Fruit fly (Drosophila melanogaster) whole organism, prepupa: ENCODE data around the gene CG7556.
A peak's percentile ranks its signal among the peaks of the same experiment; 100 is the strongest.

Experiments
- CG10669 ChIP-seq: fragments of 200-800 bp; sonication (Bioruptor generic); optimal IDR thresholded peaks from 3 replicates; lab custom pipeline; 2018; ENCODE audit warnings: missing biosample characterization, mild to moderate bottlenecking, missing genetic modification characterization, moderate library complexity
- CG11762 ChIP-seq: fragments of 200-800 bp; sonication (Bioruptor generic); optimal IDR thresholded peaks from 3 replicates; lab custom pipeline; 2016; ENCODE audit warnings: missing biosample characterization, missing genetic modification characterization; ENCODE audit not compliant: insufficient read depth
- CG1621 ChIP-seq: fragments of 200-800 bp; sonication (Bioruptor generic); optimal IDR thresholded peaks from 3 replicates; lab custom pipeline; 2018; ENCODE audit warnings: missing biosample characterization, mild to moderate bottlenecking, missing genetic modification characterization
- CG31627 ChIP-seq: fragments of 200-800 bp; sonication (Bioruptor generic); optimal IDR thresholded peaks from 3 replicates; lab custom pipeline; 2016; ENCODE audit warnings: missing biosample characterization, missing genetic modification characterization
- CG32006 ChIP-seq: fragments of 200-800 bp; sonication (Bioruptor generic); optimal IDR thresholded peaks from 3 replicates; lab custom pipeline; 2017; ENCODE audit warnings: missing biosample characterization, mild to moderate bottlenecking, missing genetic modification characterization
- CG3919 ChIP-seq: fragments of 200-800 bp; sonication (Bioruptor generic); optimal IDR thresholded peaks from 3 replicates; lab custom pipeline; 2016; ENCODE audit warnings: missing biosample characterization, missing genetic modification characterization
- CG6276 ChIP-seq: fragments of 200-800 bp; sonication (Bioruptor generic); optimal IDR thresholded peaks from 2 replicates; lab custom pipeline; 2017; ENCODE audit warnings: missing biosample characterization, mild to moderate bottlenecking, missing genetic modification characterization
- Hr4 ChIP-seq: fragments of 200-800 bp; sonication (Bioruptor generic); optimal IDR thresholded peaks from 3 replicates; lab custom pipeline; 2016; ENCODE audit warnings: missing biosample characterization, missing genetic modification characterization
- Sox102F ChIP-seq: fragments of 200-800 bp; sonication (Bioruptor generic); optimal IDR thresholded peaks from 2 replicates; lab custom pipeline; 2016; ENCODE audit warnings: missing biosample characterization, mild to moderate bottlenecking, missing genetic modification characterization
- cyc ChIP-seq: fragments of 200-800 bp; sonication (Bioruptor generic); optimal IDR thresholded peaks from 3 replicates; lab custom pipeline; 2016; ENCODE audit warnings: missing biosample characterization, missing genetic modification characterization
- dac ChIP-seq: fragments of 200-800 bp; sonication (Bioruptor generic); optimal IDR thresholded peaks from 2 replicates; lab custom pipeline; 2017; ENCODE audit warnings: missing biosample characterization, mild to moderate bottlenecking, missing genetic modification characterization
- fkh ChIP-seq: fragments of 200-800 bp; sonication (Bioruptor generic); optimal IDR thresholded peaks from 3 replicates; lab custom pipeline; 2017; ENCODE audit warnings: missing biosample characterization, mild to moderate bottlenecking, missing genetic modification characterization, moderate library complexity

DNA sequence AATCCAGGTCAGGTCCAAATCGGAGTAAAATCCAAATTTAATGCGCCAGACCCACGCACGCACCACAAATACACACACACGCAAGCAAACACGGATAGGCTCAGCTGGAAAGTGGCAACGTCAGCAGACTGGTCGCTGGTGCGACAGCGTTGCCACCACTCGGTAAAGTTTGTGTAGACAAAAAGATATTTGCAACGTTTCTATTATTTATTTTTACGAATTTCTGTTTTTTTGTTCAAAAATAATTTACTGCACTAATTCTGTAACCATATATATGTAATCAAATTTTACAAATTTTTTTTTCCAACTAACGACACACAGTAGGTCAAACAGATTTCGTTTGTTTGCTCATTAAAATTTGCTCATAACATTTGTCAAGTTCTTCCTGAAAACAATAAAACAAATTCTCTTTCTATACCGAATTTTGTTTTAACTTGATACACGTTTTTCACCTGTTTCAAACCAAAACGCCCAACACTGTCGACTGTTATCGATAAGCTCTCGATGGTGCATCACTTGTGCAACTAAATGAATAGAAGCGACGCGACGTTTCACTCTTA, at the start of gene CG7556, which contains the start of gene CG7453:
- TF ChIP-seq CG3919 (GFP tag; lab: Kevin White, UChicago) (peak; percentile 67), CG31627 (GFP tag; lab: Kevin White, UChicago) (peak; percentile 82), fkh (no peak), CG32006 (peak; percentile 80), Sox102F (GFP tag; lab: Kevin White, UChicago) (peak; percentile 61), CG11762 (GFP tag; lab: Kevin White, UChicago) (peak; percentile 40), Hr4 (GFP tag; lab: Kevin White, UChicago) (peak; percentile 80), CG6276 (GFP tag; lab: Kevin White, UChicago) (peak; percentile 29), dac (GFP tag; lab: Kevin White, UChicago) (peak; percentile 63), cyc (GFP tag; lab: Kevin White, UChicago) (peak; percentile 76), CG10669 (peak; percentile 61), CG1621 (tag; lab: Kevin White, UChicago) (peak; percentile 24)
